Worm (Caenorhabditis elegans) whole organism, mixed stage, embryonic: ENCODE measurements around the gene col-132.

ENCODE experiments used
- blmp-1 ChIP-seq: fragments of 150-350 bp; optimal IDR thresholded peaks from 2 replicates; lab custom pipeline; 2014; ENCODE audit warnings: missing biosample characterization, missing genetic modification characterization
- ces-1 ChIP-seq: fragments of 150-350 bp; optimal IDR thresholded peaks from 2 replicates; lab custom pipeline; 2014; ENCODE audit warnings: missing biosample characterization, missing genetic modification reagents, missing genetic modification characterization
- drap-1 ChIP-seq: fragments of 200-800 bp; sonication (Bioruptor generic); optimal IDR thresholded peaks from 3 replicates; lab custom pipeline; 2018; ENCODE audit warnings: mild to moderate bottlenecking, missing genetic modification characterization, missing compliant biosample characterization
- elt-1 ChIP-seq: sonication (generic microtip); optimal IDR thresholded peaks from 2 replicates; lab custom pipeline; 2017; ENCODE audit warnings: missing genetic modification characterization, mild to moderate bottlenecking, missing compliant biosample characterization, antibody characterized with exemption, moderate library complexity, borderline replicate concordance; ENCODE audit not compliant: insufficient read depth
- elt-3 ChIP-seq: fragments of 150-350 bp; optimal IDR thresholded peaks from 2 replicates; lab custom pipeline; 2014; ENCODE audit warnings: missing biosample characterization, missing genetic modification characterization
- nhr-12 ChIP-seq: fragments of 150-350 bp; optimal IDR thresholded peaks from 2 replicates; lab custom pipeline; 2014; ENCODE audit warnings: missing biosample characterization, missing genetic modification characterization
- nhr-237 ChIP-seq: fragments of 150-350 bp; optimal IDR thresholded peaks from 2 replicates; lab custom pipeline; 2014; ENCODE audit warnings: missing biosample characterization, missing genetic modification characterization
- nhr-28 ChIP-seq: fragments of 150-350 bp; optimal IDR thresholded peaks from 2 replicates; lab custom pipeline; 2014; ENCODE audit warnings: missing biosample characterization, missing genetic modification characterization
- nhr-76 ChIP-seq: sonication (generic microtip); optimal IDR thresholded peaks from 2 replicates; lab custom pipeline; 2017; ENCODE audit warnings: missing biosample characterization, missing genetic modification characterization
- snpc-4 ChIP-seq: fragments of 150-350 bp; optimal IDR thresholded peaks from 2 replicates; lab custom pipeline; 2014; ENCODE audit warnings: missing biosample characterization, missing genetic modification characterization
- ztf-11 ChIP-seq: fragments of 150-350 bp; optimal IDR thresholded peaks from 2 replicates; lab custom pipeline; 2014; ENCODE audit warnings: missing biosample characterization, missing genetic modification characterization

DNA sequence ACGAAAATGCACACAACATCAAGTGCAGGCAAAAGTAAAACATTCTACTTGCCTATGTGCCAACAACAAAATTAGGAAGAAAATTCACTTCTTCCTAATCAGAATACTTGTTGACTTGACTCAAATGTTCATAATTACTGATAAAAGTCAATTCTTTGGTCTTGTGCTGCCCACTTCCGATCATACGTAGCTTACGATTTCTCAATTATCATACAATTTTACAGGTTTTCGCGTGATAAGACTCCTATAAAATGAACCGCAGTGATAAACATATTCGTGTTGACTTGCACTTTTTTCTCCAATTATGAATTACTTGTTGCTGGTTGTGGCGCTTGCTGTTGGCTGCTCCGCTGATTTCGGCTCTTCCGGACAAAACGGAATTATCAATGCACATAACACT lies 33.4 kb downstream of the col-132 start, which contains the start of gene scl-2:
- TF ChIP-seq blmp-1 (tag; lab: Kevin White, UChicago), result no peak
- no peak for TF ChIP-seq ztf-11
- no peak for TF ChIP-seq elt-1 (tag; lab: Kevin White, UChicago)
- TF ChIP-seq nhr-12 (tag; lab: Kevin White, UChicago), result no peak
- no peak for TF ChIP-seq nhr-76 (tag; lab: Kevin White, UChicago)
- TF ChIP-seq nhr-28, result no peak
- TF ChIP-seq snpc-4 (tag; lab: Kevin White, UChicago), result no peak
- no peak for TF ChIP-seq drap-1 (GFP tag; lab: Kevin White, UChicago)
- TF ChIP-seq ces-1 (GFP tag; lab: Kevin White, UChicago), result no peak
- TF ChIP-seq elt-3 (tag; lab: Kevin White, UChicago), result no peak
- no peak for TF ChIP-seq nhr-237 (tag; lab: Kevin White, UChicago)
